Worm (Caenorhabditis elegans) whole organism, young adult: ENCODE data around the gene T20D3.6.

ENCODE experiments used
- B0035.1 ChIP-seq: sonication (generic microtip); optimal IDR thresholded peaks from 2 replicates; lab custom pipeline; 2016; ENCODE audit warnings: missing genetic modification characterization, mild to moderate bottlenecking, missing compliant biosample characterization, missing genotype, missing genetic modification reagents
- B0261.1 ChIP-seq: sonication (generic microtip); optimal IDR thresholded peaks from 2 replicates; lab custom pipeline; 2016; ENCODE audit warnings: mild to moderate bottlenecking, missing genetic modification characterization, moderate library complexity, missing compliant biosample characterization
- D2030.7 ChIP-seq: fragments of 200-800 bp; sonication (Bioruptor generic); IDR thresholded peaks from 2 replicates; pipeline ENCODE4 v1.3.6; 2022; ENCODE audit warnings: missing genetic modification reagents, missing genetic modification characterization, missing compliant biosample characterization
- K11D2.4 ChIP-seq: fragments of 200-800 bp; sonication (Bioruptor generic); IDR thresholded peaks from 2 replicates; pipeline ENCODE4 v1.3.6; 2022; ENCODE audit warnings: missing genetic modification reagents, missing genetic modification characterization, missing compliant biosample characterization
- T07F8.4 ChIP-seq: sonication (generic microtip); optimal IDR thresholded peaks from 2 replicates; lab custom pipeline; 2016; ENCODE audit warnings: mild to moderate bottlenecking, missing genetic modification characterization, moderate library complexity, missing compliant biosample characterization
- Y67H2A.10 ChIP-seq: fragments of 200-800 bp; sonication (Bioruptor generic); conservative IDR thresholded peaks from 2 replicates; pipeline ENCODE4 v1.3.6; 2022; ENCODE audit warnings: missing genetic modification reagents, missing genetic modification characterization, missing compliant biosample characterization
- Y95B8A.8 ChIP-seq: fragments of 200-800 bp; sonication (Bioruptor generic); IDR thresholded peaks from 2 replicates; pipeline ENCODE4 v1.3.6; 2022; ENCODE audit warnings: missing genetic modification reagents, missing genetic modification characterization, missing compliant biosample characterization
- aptf-2 ChIP-seq: fragments of 200-800 bp; sonication (Bioruptor generic); conservative IDR thresholded peaks from 2 replicates; pipeline ENCODE4 v1.3.6; 2022; ENCODE audit warnings: missing genetic modification reagents, missing genetic modification characterization, missing compliant biosample characterization
- aptf-3 ChIP-seq: fragments of 200-800 bp; sonication (Bioruptor generic); IDR thresholded peaks from 2 replicates; pipeline ENCODE4 v1.3.6; 2022; ENCODE audit warnings: missing genetic modification characterization, missing compliant biosample characterization
- attf-5 ChIP-seq: fragments of 200-800 bp; sonication (Bioruptor generic); optimal IDR thresholded peaks from 2 replicates; lab custom pipeline; 2018; ENCODE audit warnings: mild to moderate bottlenecking, missing genetic modification characterization, missing compliant biosample characterization
- bed-1 ChIP-seq: fragments of 200-800 bp; sonication (Bioruptor generic); IDR thresholded peaks from 2 replicates; pipeline ENCODE4 v1.3.6; 2022; ENCODE audit warnings: missing genetic modification reagents, missing genetic modification characterization, missing compliant biosample characterization
- ccch-3 ChIP-seq: fragments of 200-800 bp; sonication (Bioruptor generic); optimal IDR thresholded peaks from 2 replicates; lab custom pipeline; 2018; ENCODE audit warnings: mild to moderate bottlenecking, missing genetic modification characterization, missing compliant biosample characterization
- cebp-2 ChIP-seq: fragments of 200-800 bp; sonication (Bioruptor generic); IDR thresholded peaks from 2 replicates; pipeline ENCODE4 v1.3.6; 2022; ENCODE audit warnings: missing genetic modification characterization, missing compliant biosample characterization
- ceh-40 ChIP-seq: fragments of 200-800 bp; sonication (Bioruptor generic); IDR thresholded peaks from 2 replicates; pipeline ENCODE4 v1.3.6; 2022; ENCODE audit warnings: missing genetic modification characterization, missing compliant biosample characterization
- die-1 ChIP-seq: sonication (generic microtip); optimal IDR thresholded peaks from 2 replicates; lab custom pipeline; 2016; ENCODE audit warnings: missing genotype, mild to moderate bottlenecking, missing genetic modification characterization, missing compliant biosample characterization
- egl-44 ChIP-seq: fragments of 200-800 bp; sonication (Bioruptor generic); IDR thresholded peaks from 2 replicates; pipeline ENCODE4 v1.3.6; 2022; ENCODE audit warnings: missing genetic modification reagents, missing genetic modification characterization, missing compliant biosample characterization
- ekl-4 ChIP-seq: fragments of 200-800 bp; sonication (Bioruptor generic); IDR thresholded peaks from 2 replicates; pipeline ENCODE4 v1.3.6; 2022; ENCODE audit warnings: missing genetic modification reagents, missing genetic modification characterization, missing compliant biosample characterization
- ets-4 ChIP-seq: fragments of 200-800 bp; sonication (Bioruptor generic); optimal IDR thresholded peaks from 2 replicates; lab custom pipeline; 2018; ENCODE audit warnings: mild to moderate bottlenecking, missing genetic modification characterization, missing compliant biosample characterization
- fkh-3 ChIP-seq: sonication (generic microtip); optimal IDR thresholded peaks from 2 replicates; lab custom pipeline; 2016; ENCODE audit warnings: mild to moderate bottlenecking, missing genetic modification characterization, missing compliant biosample characterization
- let-607 ChIP-seq, 2 experiments: fragments of 200-800 bp in 1 of 2; sonication (Bioruptor generic) in 1 of 2; sonication (generic microtip) in 1 of 2; optimal IDR thresholded peaks; 2 replicates each; lab custom pipeline; 2016 to 2018; ENCODE audit warnings: mild to moderate bottlenecking in 2 of 2, missing compliant biosample characterization in 2 of 2, missing genetic modification characterization in 2 of 2, moderate library complexity in 2 of 2, missing genotype in 1 of 2
- lin-35 ChIP-seq, 3 experiments: fragments of 150-350 bp in 2 of 3; sonication (generic microtip) in 1 of 3; optimal IDR thresholded peaks; 2 replicates each; lab custom pipeline; 2014 to 2018; ENCODE audit warnings: missing biosample characterization in 3 of 3, missing genetic modification characterization in 3 of 3, missing genetic modification reagents in 3 of 3
- lin-40 ChIP-seq: sonication (generic microtip); optimal IDR thresholded peaks from 2 replicates; lab custom pipeline; 2016; ENCODE audit warnings: missing genetic modification characterization, mild to moderate bottlenecking, missing compliant biosample characterization, missing genotype, missing genetic modification reagents
- madf-3 ChIP-seq: fragments of 200-800 bp; sonication (Bioruptor generic); IDR thresholded peaks from 2 replicates; pipeline ENCODE4 v1.3.6; 2022; ENCODE audit warnings: missing genetic modification reagents, missing genetic modification characterization, missing compliant biosample characterization
- madf-6 ChIP-seq: fragments of 200-800 bp; sonication (Bioruptor generic); IDR thresholded peaks from 2 replicates; pipeline ENCODE4 v1.3.6; 2022; ENCODE audit warnings: missing genetic modification reagents, missing genetic modification characterization, missing compliant biosample characterization
- nfya-1 ChIP-seq: sonication (generic microtip); optimal IDR thresholded peaks from 2 replicates; lab custom pipeline; 2017; ENCODE audit warnings: antibody characterized with exemption, missing compliant biosample characterization, missing genetic modification characterization, borderline replicate concordance; ENCODE audit not compliant: insufficient read depth
- nfya-2 ChIP-seq: fragments of 200-800 bp; sonication (Bioruptor generic); IDR thresholded peaks from 2 replicates; pipeline ENCODE4 v1.3.6; 2022; ENCODE audit warnings: missing genetic modification reagents, missing genetic modification characterization, missing compliant biosample characterization
- nfyb-1 ChIP-seq: fragments of 200-800 bp; sonication (Bioruptor generic); IDR thresholded peaks from 2 replicates; pipeline ENCODE4 v1.3.6; 2022; ENCODE audit warnings: missing genetic modification reagents, missing genetic modification characterization, missing compliant biosample characterization
- nhr-80 ChIP-seq: sonication (generic microtip); optimal IDR thresholded peaks from 2 replicates; lab custom pipeline; 2016; ENCODE audit warnings: missing genetic modification characterization, missing compliant biosample characterization
- nhr-90 ChIP-seq: sonication (generic microtip); optimal IDR thresholded peaks from 2 replicates; lab custom pipeline; 2016; ENCODE audit warnings: missing genotype, mild to moderate bottlenecking, missing genetic modification characterization, missing compliant biosample characterization
- repo-1 ChIP-seq: sonication (generic microtip); optimal IDR thresholded peaks from 2 replicates; lab custom pipeline; 2017; ENCODE audit warnings: mild to moderate bottlenecking, missing genetic modification characterization, missing compliant biosample characterization
- snpc-1.3 ChIP-seq: sonication (generic microtip); optimal IDR thresholded peaks from 2 replicates; lab custom pipeline; 2017; ENCODE audit warnings: missing genetic modification characterization, mild to moderate bottlenecking, missing compliant biosample characterization, antibody characterized with exemption, moderate library complexity, missing genotype, missing genetic modification reagents; ENCODE audit not compliant: insufficient read depth
- snpc-3.4 ChIP-seq: sonication (generic microtip); optimal IDR thresholded peaks from 2 replicates; lab custom pipeline; 2017; ENCODE audit warnings: missing genetic modification characterization, mild to moderate bottlenecking, missing compliant biosample characterization, antibody characterized with exemption, moderate library complexity, missing genotype, missing genetic modification reagents
- somi-1 ChIP-seq: fragments of 200-800 bp; sonication (Bioruptor generic); optimal IDR thresholded peaks from 2 replicates; lab custom pipeline; 2018; ENCODE audit warnings: mild to moderate bottlenecking, missing genetic modification characterization, missing compliant biosample characterization
- sptf-2 ChIP-seq: fragments of 200-800 bp; sonication (Bioruptor generic); optimal IDR thresholded peaks from 2 replicates; lab custom pipeline; 2018; ENCODE audit warnings: mild to moderate bottlenecking, missing genetic modification characterization, missing compliant biosample characterization
- tbx-9 ChIP-seq: sonication (generic microtip); optimal IDR thresholded peaks from 2 replicates; lab custom pipeline; 2016; ENCODE audit warnings: borderline replicate concordance, missing genetic modification characterization, inconsistent platforms, missing compliant biosample characterization
- ztf-25 ChIP-seq: fragments of 200-800 bp; sonication (Bioruptor generic); IDR thresholded peaks from 2 replicates; pipeline ENCODE4 v1.3.6; 2022; ENCODE audit warnings: missing genetic modification reagents, missing genetic modification characterization, missing compliant biosample characterization
- ztf-26 ChIP-seq: sonication (generic microtip); optimal IDR thresholded peaks from 2 replicates; lab custom pipeline; 2017; ENCODE audit warnings: missing genetic modification characterization, missing compliant biosample characterization
- ztf-28 ChIP-seq: fragments of 200-800 bp; sonication (Bioruptor generic); IDR thresholded peaks from 2 replicates; pipeline ENCODE4 v1.3.6; 2022; ENCODE audit warnings: missing genetic modification reagents, missing genetic modification characterization, missing compliant biosample characterization

The T20D3.6 gene

DNA sequence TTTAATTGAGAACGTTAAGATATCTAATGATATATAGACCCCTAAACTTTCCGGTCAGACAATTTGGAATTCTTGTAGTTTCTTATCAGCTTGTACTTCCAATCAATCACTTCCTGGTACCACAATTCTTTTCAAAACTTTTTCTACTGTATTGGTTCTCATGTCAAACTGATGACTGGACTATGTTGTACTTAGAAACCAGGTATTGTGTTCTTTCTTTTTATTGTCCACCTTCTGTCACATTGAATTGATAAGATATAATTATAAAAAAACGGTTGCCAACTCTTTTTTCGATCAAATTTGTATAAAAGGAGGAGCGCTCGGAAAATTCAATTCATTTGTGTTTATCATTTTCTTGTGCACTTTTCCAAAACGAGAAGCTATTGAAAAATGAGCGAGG, 39.2 kb upstream of the T20D3.6 start, which contains the start of gene C10C5.4:
Gene C10C5.4 (plus strand): TSS at position 281 of the 400 bp plus-strand sequence.
- TF ChIP-seq Y67H2A.10 (GFP tag; lab: Robert Waterston, UW): no peak
- TF ChIP-seq nhr-80 (tag; lab: Kevin White, UChicago): peak; percentile 76
- peak in 1 of 2 experiments; percentile 6 for TF ChIP-seq let-607 (tag; optimal IDR thresholded peaks at IDR 0.05; lab: Kevin White, UChicago)
- TF ChIP-seq, all 124 proteins: peak for 2

DNA sequence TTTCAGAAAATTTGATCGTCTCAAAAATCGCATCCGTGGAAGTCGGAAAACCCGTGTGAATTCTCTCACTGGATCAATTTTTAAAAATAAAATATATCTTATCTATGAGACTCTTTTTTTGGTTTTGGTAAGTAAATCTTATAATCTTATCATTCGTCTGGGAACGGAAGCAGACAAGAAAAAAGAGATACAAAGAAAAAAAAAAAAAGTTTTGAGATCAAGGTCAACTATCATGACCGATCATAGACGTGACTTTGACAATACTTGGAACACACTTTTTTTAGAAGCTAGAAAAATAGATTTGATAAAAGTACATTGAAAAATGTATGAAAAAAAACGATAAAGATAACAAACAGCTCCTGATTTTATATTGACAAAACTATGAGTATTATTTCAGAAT, 37.4 kb upstream of the T20D3.6 start:
- TF ChIP-seq ceh-40 (GFP tag; lab: Robert Waterston, UW) (no peak), aptf-2 (no peak), B0261.1 (tag; lab: Kevin White, UChicago) (no peak), ekl-4 (no peak), Y95B8A.8 (GFP tag; lab: Robert Waterston, UW) (no peak), ztf-26 (tag; lab: Kevin White, UChicago) (peak; percentile 56), cebp-2 (GFP tag; lab: Robert Waterston, UW) (no peak), snpc-3.4 (tag; lab: Kevin White, UChicago) (no peak), nfyb-1 (GFP tag; lab: Robert Waterston, UW) (no peak), tbx-9 (tag; lab: Kevin White, UChicago) (no peak), lin-40 (tag; lab: Kevin White, UChicago) (peak; percentile 30), madf-3 (no peak), fkh-3 (tag; lab: Kevin White, UChicago) (no peak), egl-44 (GFP tag; lab: Robert Waterston, UW) (no peak), aptf-3 (GFP tag; lab: Robert Waterston, UW) (no peak), K11D2.4 (GFP tag; lab: Robert Waterston, UW) (peak; percentile 63; the same call in 1 of the 2 replicates), somi-1 (GFP tag; lab: Kevin White, UChicago) (peak; percentile 10), snpc-1.3 (no peak), ztf-25 (GFP tag; lab: Robert Waterston, UW) (no peak)

DNA sequence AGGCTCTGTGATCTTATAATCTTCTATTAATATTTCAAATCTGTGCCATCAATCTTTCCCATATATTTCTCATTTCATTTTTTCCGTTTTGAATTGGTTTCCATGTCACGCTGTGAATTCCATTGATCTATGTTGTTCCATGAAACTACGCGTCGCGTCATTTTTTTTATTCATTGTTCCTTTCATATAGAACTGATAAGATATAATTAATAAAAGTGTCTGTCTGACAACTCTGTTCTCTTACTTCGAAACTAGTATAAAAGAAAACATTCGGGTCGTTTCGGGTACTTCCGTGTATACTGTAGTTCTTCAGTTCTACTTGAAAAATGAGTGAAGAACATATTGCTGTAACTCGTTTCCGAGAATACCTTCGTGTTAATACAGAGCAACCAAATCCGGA, 35.4 kb upstream of the T20D3.6 start, which contains the start of gene C10C5.3:
Gene C10C5.3 (plus strand): TSS at position 301 of the 400 bp plus-strand sequence.
- TF ChIP-seq nfya-1: no peak
- TF ChIP-seq bed-1 (GFP tag; lab: Robert Waterston, UW): no peak
- TF ChIP-seq repo-1 (tag; lab: Kevin White, UChicago): no peak
- TF ChIP-seq die-1 (tag; lab: Kevin White, UChicago): no peak
- no peak for TF ChIP-seq B0035.1 (tag; lab: Kevin White, UChicago)
- no peak for TF ChIP-seq nfya-2 (GFP tag; lab: Robert Waterston, UW)
- TF ChIP-seq ccch-3 (GFP tag; lab: Kevin White, UChicago): no peak
- no peak for TF ChIP-seq B0261.1 (tag; lab: Kevin White, UChicago)
- TF ChIP-seq aptf-3 (GFP tag; lab: Robert Waterston, UW): no peak
- no peak for TF ChIP-seq lin-35 (GFP tag; optimal IDR thresholded peaks at IDR 0.05; lab: Kevin White, UChicago)
- TF ChIP-seq snpc-3.4 (tag; lab: Kevin White, UChicago): no peak
- no peak for TF ChIP-seq nhr-90 (tag; lab: Kevin White, UChicago)
- TF ChIP-seq attf-5: no peak
- TF ChIP-seq T07F8.4 (tag; lab: Kevin White, UChicago): no peak
- TF ChIP-seq D2030.7 (GFP tag; lab: Robert Waterston, UW): no peak
- TF ChIP-seq ztf-28: no peak
- TF ChIP-seq sptf-2: no peak
- no peak for TF ChIP-seq madf-6
- no peak for TF ChIP-seq ets-4
